Worm (Caenorhabditis elegans) whole organism, late embryonic: ENCODE data around the gene str-121.

Experiments
- ceh-48 ChIP-seq: sonication (generic microtip); optimal IDR thresholded peaks from 2 replicates; lab custom pipeline; 2016; ENCODE audit warnings: missing genetic modification characterization, inconsistent platforms, missing compliant biosample characterization
- hlh-6 ChIP-seq: sonication (generic microtip); optimal IDR thresholded peaks from 2 replicates; lab custom pipeline; 2016; ENCODE audit warnings: missing genotype, missing genetic modification characterization, missing compliant biosample characterization
- lin-11 ChIP-seq: fragments of 200-800 bp; sonication (Bioruptor generic); optimal IDR thresholded peaks from 2 replicates; lab custom pipeline; 2018; ENCODE audit warnings: mild to moderate bottlenecking, missing genetic modification characterization, missing compliant biosample characterization
- pha-2 ChIP-seq: sonication (generic microtip); optimal IDR thresholded peaks from 2 replicates; lab custom pipeline; 2017; ENCODE audit warnings: mild to moderate bottlenecking, missing genetic modification characterization, missing compliant biosample characterization

- TF ChIP-seq hlh-6 (no peak), lin-11 (tag; lab: Kevin White, UChicago) (no peak), ceh-48 (tag; lab: Kevin White, UChicago) (no peak), pha-2 (tag; lab: Kevin White, UChicago) (no peak)
Observed at ce11 chrV:242518-242917, 12.0 kb downstream of the str-121 start, which contains the start of gene R02C2.7.
